Fruit fly (Drosophila melanogaster) whole organism, embryonic: ENCODE data around the gene CG1979.
A peak's percentile ranks its signal among the peaks of the same experiment; 100 is the strongest.

Experiments used
- Adf1 ChIP-seq: fragments of 200-800 bp; sonication (Bioruptor generic); IDR thresholded peaks from 2 replicates; pipeline ENCODE4 v1.3.6; 2022; ENCODE audit warnings: missing biosample characterization, missing genetic modification characterization
- Bteb2 ChIP-seq: fragments of 200-800 bp; sonication (Bioruptor generic); optimal IDR thresholded peaks from 2 replicates; lab custom pipeline; 2016; ENCODE audit warnings: missing biosample characterization, missing genetic modification characterization
- CG10274 ChIP-seq: fragments of 200-800 bp; sonication (Bioruptor generic); optimal IDR thresholded peaks from 3 replicates; lab custom pipeline; 2017; ENCODE audit warnings: missing biosample characterization, mild to moderate bottlenecking, missing genetic modification characterization
- CG10565 ChIP-seq: fragments of 200-800 bp; sonication (Bioruptor generic); optimal IDR thresholded peaks from 3 replicates; lab custom pipeline; 2016; ENCODE audit warnings: missing biosample characterization, mild to moderate bottlenecking, missing genetic modification characterization
- CG12219 ChIP-seq: fragments of 200-800 bp; sonication (Bioruptor generic); optimal IDR thresholded peaks from 3 replicates; lab custom pipeline; 2018; ENCODE audit warnings: missing biosample characterization, mild to moderate bottlenecking, missing genetic modification characterization
- CG1233 ChIP-seq: fragments of 200-800 bp; sonication (Bioruptor generic); optimal IDR thresholded peaks from 4 replicates; lab custom pipeline; 2018; ENCODE audit warnings: missing biosample characterization, mild to moderate bottlenecking, missing genetic modification characterization
- CG14441 ChIP-seq: fragments of 200-800 bp; sonication (Bioruptor generic); IDR thresholded peaks from 2 replicates; pipeline ENCODE4 v1.3.6; 2022; ENCODE audit warnings: missing biosample characterization, missing genetic modification characterization
- CG18262 ChIP-seq: fragments of 200-800 bp; optimal IDR thresholded peaks from 3 replicates; lab custom pipeline; 2019; ENCODE audit warnings: missing biosample characterization, mild to moderate bottlenecking, missing genetic modification characterization, moderate library complexity
- CG18599 ChIP-seq: fragments of 200-800 bp; sonication (Bioruptor generic); optimal IDR thresholded peaks from 3 replicates; lab custom pipeline; 2017; ENCODE audit warnings: missing biosample characterization, missing genetic modification characterization, mild to moderate bottlenecking, moderate library complexity, missing genetic modification reagents
- CG18619 ChIP-seq: fragments of 200-800 bp; sonication (Bioruptor generic); optimal IDR thresholded peaks from 3 replicates; lab custom pipeline; 2017; ENCODE audit warnings: missing biosample characterization, mild to moderate bottlenecking, missing genetic modification characterization
- CG34376 ChIP-seq: fragments of 200-800 bp; sonication (Bioruptor generic); optimal IDR thresholded peaks from 2 replicates; lab custom pipeline; 2018; ENCODE audit warnings: missing biosample characterization, mild to moderate bottlenecking, missing genetic modification characterization
- CG6791 ChIP-seq: fragments of 200-800 bp; sonication (Bioruptor generic); IDR thresholded peaks from 3 replicates; pipeline ENCODE4 v1.3.6; 2022; ENCODE audit warnings: missing biosample characterization, missing genetic modification characterization; ENCODE audit not compliant: partially characterized antibody
- CG7745 ChIP-seq: fragments of 200-800 bp; sonication (Bioruptor generic); optimal IDR thresholded peaks from 2 replicates; lab custom pipeline; 2018; ENCODE audit warnings: missing biosample characterization, mild to moderate bottlenecking, missing genetic modification characterization, moderate library complexity
- CG8478 ChIP-seq: fragments of >200 bp; optimal IDR thresholded peaks from 2 replicates; lab custom pipeline; 2018
- CG8765 ChIP-seq: fragments of 200-800 bp; sonication (Bioruptor generic); IDR thresholded peaks from 2 replicates; pipeline ENCODE4 v1.3.6; 2022; ENCODE audit warnings: missing biosample characterization, missing genetic modification characterization
- CG9797 ChIP-seq: fragments of 200-800 bp; sonication (Bioruptor generic); optimal IDR thresholded peaks from 3 replicates; lab custom pipeline; 2018; ENCODE audit warnings: missing biosample characterization, mild to moderate bottlenecking, missing genetic modification characterization
- CG9817 ChIP-seq: fragments of 200-800 bp; sonication (Bioruptor generic); optimal IDR thresholded peaks from 2 replicates; lab custom pipeline; 2018; ENCODE audit warnings: missing biosample characterization, mild to moderate bottlenecking, missing genetic modification characterization, moderate library complexity
- Chrac-16 ChIP-seq: fragments of 200-800 bp; sonication (Bioruptor generic); optimal IDR thresholded peaks from 3 replicates; lab custom pipeline; 2016; ENCODE audit warnings: missing biosample characterization, missing genetic modification characterization
- E2f1 ChIP-seq: fragments of 200-800 bp; sonication (Bioruptor generic); IDR thresholded peaks from 2 replicates; pipeline ENCODE4 v1.3.6; 2022; ENCODE audit warnings: missing biosample characterization, missing genetic modification characterization
- GATAe ChIP-seq: fragments of 200-800 bp; sonication (Bioruptor generic); conservative IDR thresholded peaks from 2 replicates; pipeline ENCODE4 v1.3.6; 2022; ENCODE audit warnings: missing biosample characterization, missing genetic modification characterization
- Hr39 ChIP-seq: fragments of >200 bp; optimal IDR thresholded peaks from 2 replicates; lab custom pipeline; 2017
- MBD-R2 ChIP-seq: fragments of 200-800 bp; sonication (Bioruptor generic); IDR thresholded peaks from 2 replicates; pipeline ENCODE4 v1.3.6; 2022; ENCODE audit warnings: missing biosample characterization, missing genetic modification characterization
- Med ChIP-seq: fragments of 200-800 bp; sonication (Bioruptor generic); peaks from one replicate; lab custom pipeline; 2016; ENCODE audit warnings: missing biosample characterization, missing genetic modification characterization, mild to moderate bottlenecking, inconsistent platforms, moderate library complexity
- NK7.1 ChIP-seq: fragments of 200-800 bp; sonication (Bioruptor generic); optimal IDR thresholded peaks from 3 replicates; lab custom pipeline; 2016; ENCODE audit warnings: missing biosample characterization, missing genetic modification characterization
- Nf-YC ChIP-seq: fragments of 200-800 bp; optimal IDR thresholded peaks from 3 replicates; lab custom pipeline; 2019; ENCODE audit warnings: missing biosample characterization, mild to moderate bottlenecking, missing genetic modification characterization, moderate library complexity
- Ssrp ChIP-seq: fragments of 200-800 bp; sonication (Bioruptor generic); optimal IDR thresholded peaks from 2 replicates; lab custom pipeline; 2018; ENCODE audit warnings: missing biosample characterization, mild to moderate bottlenecking, missing genetic modification characterization, moderate library complexity
- Taf1 ChIP-seq: fragments of 200-800 bp; sonication (Bioruptor generic); IDR thresholded peaks from 2 replicates; pipeline ENCODE4 v1.3.6; 2022; ENCODE audit warnings: missing biosample characterization, missing genetic modification characterization
- YL-1 ChIP-seq: fragments of 200-800 bp; sonication (Bioruptor generic); optimal IDR thresholded peaks from 3 replicates; lab custom pipeline; 2017; ENCODE audit warnings: missing biosample characterization, mild to moderate bottlenecking, missing genetic modification characterization
- amos ChIP-seq: fragments of 200-800 bp; sonication (Bioruptor generic); IDR thresholded peaks from 2 replicates; pipeline ENCODE4 v1.3.6; 2022; ENCODE audit warnings: missing biosample characterization, missing genetic modification characterization; ENCODE audit not compliant: partially characterized antibody
- bsh ChIP-seq, 2 experiments: fragments of 200-800 bp; sonication (Bioruptor generic); optimal IDR thresholded peaks; 2 replicates each; lab custom pipeline; 2017 to 2018; ENCODE audit warnings: mild to moderate bottlenecking in 2 of 2, missing biosample characterization in 2 of 2, missing genetic modification characterization in 2 of 2, moderate library complexity in 1 of 2
- caup ChIP-seq: fragments of 200-800 bp; sonication (Bioruptor generic); optimal IDR thresholded peaks from 3 replicates; lab custom pipeline; 2017; ENCODE audit warnings: missing biosample characterization, mild to moderate bottlenecking, missing genetic modification characterization, moderate library complexity; ENCODE audit not compliant: severe bottlenecking
- dmrt99B ChIP-seq: fragments of 200-800 bp; sonication (Bioruptor generic); optimal IDR thresholded peaks from 2 replicates; lab custom pipeline; 2018; ENCODE audit warnings: missing biosample characterization, mild to moderate bottlenecking, missing genetic modification characterization, moderate library complexity
- fd3F ChIP-seq: fragments of 200-800 bp; sonication (Bioruptor generic); optimal IDR thresholded peaks from 2 replicates; lab custom pipeline; 2018; ENCODE audit warnings: missing biosample characterization, mild to moderate bottlenecking, missing genetic modification characterization, moderate library complexity
- fru ChIP-seq: fragments of >200 bp; optimal IDR thresholded peaks from 2 replicates; lab custom pipeline; 2017
- gro ChIP-seq: fragments of 200-800 bp; sonication (Bioruptor generic); optimal IDR thresholded peaks from 2 replicates; lab custom pipeline; 2016; ENCODE audit warnings: missing biosample characterization, missing genetic modification characterization
- ham ChIP-seq: fragments of 200-800 bp; sonication (Bioruptor generic); IDR thresholded peaks from 2 replicates; pipeline ENCODE4 v1.3.6; 2022; ENCODE audit warnings: missing biosample characterization, missing genetic modification characterization
- insv ChIP-seq, 2 experiments: fragments of 200-800 bp; sonication (Bioruptor generic); optimal IDR thresholded peaks; 3 replicates each; lab custom pipeline; 2016 to 2018; ENCODE audit warnings: missing biosample characterization in 2 of 2, missing genetic modification characterization in 2 of 2
- inv ChIP-seq: fragments of 200-800 bp; sonication (Bioruptor generic); IDR thresholded peaks from 2 replicates; pipeline ENCODE4 v1.3.6; 2022; ENCODE audit warnings: missing biosample characterization, missing genetic modification characterization; ENCODE audit not compliant: partially characterized antibody
- jing ChIP-seq: fragments of 200-800 bp; sonication (Bioruptor generic); optimal IDR thresholded peaks from 2 replicates; lab custom pipeline; 2018; ENCODE audit warnings: missing biosample characterization, mild to moderate bottlenecking, missing genetic modification characterization
- lilli ChIP-seq: fragments of 200-800 bp; sonication (Bioruptor generic); optimal IDR thresholded peaks from 3 replicates; lab custom pipeline; 2016; ENCODE audit warnings: missing biosample characterization, missing genetic modification characterization
- nerfin-2 ChIP-seq: fragments of 200-800 bp; sonication (Bioruptor generic); IDR thresholded peaks from 2 replicates; pipeline ENCODE4 v1.3.6; 2022; ENCODE audit warnings: missing biosample characterization, missing genetic modification characterization; ENCODE audit not compliant: partially characterized antibody
- oc ChIP-seq: fragments of 200-800 bp; sonication (Bioruptor generic); optimal IDR thresholded peaks from 2 replicates; lab custom pipeline; 2018; ENCODE audit warnings: missing biosample characterization, mild to moderate bottlenecking, missing genetic modification characterization, moderate library complexity
- org-1 ChIP-seq: fragments of 200-800 bp; sonication (Bioruptor generic); optimal IDR thresholded peaks from 2 replicates; lab custom pipeline; 2017; ENCODE audit warnings: missing biosample characterization, missing genetic modification characterization
- pnt ChIP-seq: fragments of 200-800 bp; sonication (Bioruptor generic); optimal IDR thresholded peaks from 3 replicates; lab custom pipeline; 2016; ENCODE audit warnings: missing biosample characterization, missing genetic modification characterization
- psq ChIP-seq: fragments of 200-800 bp; sonication (Bioruptor generic); optimal IDR thresholded peaks from 2 replicates; lab custom pipeline; 2017; ENCODE audit warnings: missing biosample characterization, missing genetic modification characterization
- sens-2 ChIP-seq: fragments of 200-800 bp; sonication (Bioruptor generic); IDR thresholded peaks from 2 replicates; pipeline ENCODE4 v1.3.6; 2022; ENCODE audit warnings: missing biosample characterization, missing genetic modification characterization
- so ChIP-seq: fragments of 200-800 bp; sonication (Bioruptor generic); IDR thresholded peaks from 3 replicates; pipeline ENCODE4 v1.3.6; 2022; ENCODE audit warnings: missing biosample characterization, missing genetic modification characterization
- stc ChIP-seq: fragments of 200-800 bp; sonication (Bioruptor generic); IDR thresholded peaks from 2 replicates; pipeline ENCODE4 v1.3.6; 2022; ENCODE audit warnings: missing biosample characterization, missing genetic modification characterization
- tll ChIP-seq, 2 experiments: fragments of 200-800 bp in 1 of 2; fragments of >200 bp in 1 of 2; sonication (Bioruptor generic) in 1 of 2; optimal IDR thresholded peaks; 2 replicates each; lab custom pipeline; 2017 to 2019; ENCODE audit warnings: missing biosample characterization in 2 of 2, missing genetic modification characterization in 2 of 2, mild to moderate bottlenecking in 1 of 2, moderate library complexity in 1 of 2
- trh ChIP-seq: fragments of 200-800 bp; sonication (Bioruptor generic); optimal IDR thresholded peaks from 2 replicates; lab custom pipeline; 2016; ENCODE audit warnings: missing biosample characterization, missing genetic modification characterization
- zfh2 ChIP-seq: fragments of 200-800 bp; sonication (Bioruptor generic); optimal IDR thresholded peaks from 2 replicates; lab custom pipeline; 2016; ENCODE audit warnings: missing biosample characterization, missing genetic modification characterization

The CG1979 gene

DNA sequence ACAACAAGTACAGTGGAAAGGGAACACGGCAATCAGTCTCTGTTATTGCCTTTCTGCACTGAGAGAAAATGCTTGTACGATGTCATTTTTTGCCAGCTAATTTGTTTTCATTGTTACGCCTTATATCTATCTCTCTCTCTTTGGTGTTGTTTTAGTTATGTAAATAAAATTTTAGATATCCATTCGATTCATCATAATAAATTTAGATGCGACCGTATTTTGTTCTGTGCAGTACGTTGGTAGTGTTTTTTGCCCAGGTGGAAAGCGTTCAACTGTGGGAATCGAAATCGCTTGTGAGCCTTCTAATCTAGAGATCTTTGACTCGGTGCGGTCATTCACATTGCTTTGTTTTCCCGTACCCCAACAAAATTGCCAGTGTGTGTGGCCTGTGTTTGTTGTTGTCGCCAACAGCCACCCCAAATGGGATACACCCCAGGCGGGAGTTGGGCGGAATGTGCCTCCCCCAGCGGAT lies 21.4 kb downstream of the CG1979 start (continued):
- TF ChIP-seq CG10565 (GFP tag; lab: Kevin White, UChicago) (peak; percentile 63), Adf1 (GFP tag; lab: Robert Waterston, UW) (no peak), inv (GFP tag; lab: Robert Waterston, UW) (no peak), CG8478 (lab: Kevin White, UChicago) (no peak), CG9817 (peak; percentile 78), Bteb2 (GFP tag; lab: Kevin White, UChicago) (peak; percentile 85), CG18262 (tag; lab: Kevin White, UChicago) (peak; percentile 89), lilli (GFP tag; lab: Kevin White, UChicago) (peak; percentile 94), nerfin-2 (GFP tag; lab: Robert Waterston, UW) (no peak), fru (lab: Kevin White, UChicago) (no peak), CG14441 (GFP tag; lab: Robert Waterston, UW) (no peak), MBD-R2 (GFP tag; lab: Robert Waterston, UW) (no peak), Taf1 (no peak), sens-2 (GFP tag; lab: Robert Waterston, UW) (no peak), CG6791 (no peak), org-1 (GFP tag; lab: Kevin White, UChicago) (peak; percentile 80), trh (GFP tag; lab: Kevin White, UChicago) (peak; percentile 54), Ssrp (peak; percentile 88), zfh2 (peak; percentile 82), CG7745 (tag; lab: Kevin White, UChicago) (peak; percentile 30), dmrt99B (tag; lab: Kevin White, UChicago) (peak; percentile 94), stc (GFP tag; lab: Robert Waterston, UW) (no peak), oc (tag; lab: Kevin White, UChicago) (peak; percentile 87), amos (GFP tag; lab: Robert Waterston, UW) (no peak), Med (GFP tag; lab: Kevin White, UChicago) (peak; percentile 99), jing (GFP tag; lab: Kevin White, UChicago) (no peak), tll (GFP tag; optimal IDR thresholded peaks at IDR 0.05; lab: Kevin White, UChicago) (peak; percentile 21 to 84), NK7.1 (peak; percentile 89), CG18619 (peak; percentile 87), CG34376 (GFP tag; lab: Kevin White, UChicago) (peak; percentile 86), Hr39 (lab: Kevin White, UChicago) (no peak), CG8765 (GFP tag; lab: Robert Waterston, UW) (no peak), gro (GFP tag; lab: Kevin White, UChicago) (peak; percentile 94), CG9797 (GFP tag; lab: Kevin White, UChicago) (no peak), so (GFP tag; lab: Robert Waterston, UW) (no peak), Chrac-16 (GFP tag; lab: Kevin White, UChicago) (peak; percentile 88), pnt (GFP tag; lab: Kevin White, UChicago) (peak; percentile 73), caup (peak; percentile 92), CG18599 (GFP tag; lab: Kevin White, UChicago) (peak; percentile 97), fd3F (peak; percentile 73), CG1233 (GFP tag; lab: Kevin White, UChicago) (peak; percentile 86), YL-1 (GFP tag; lab: Kevin White, UChicago) (no peak), bsh (GFP tag; optimal IDR thresholded peaks at IDR 0.05; lab: Kevin White, UChicago) (peak; percentile 63 to 93), CG10274 (GFP tag; lab: Kevin White, UChicago) (peak; percentile 79), CG12219 (GFP tag; lab: Kevin White, UChicago) (peak; percentile 90), Nf-YC (tag; lab: Kevin White, UChicago) (peak; percentile 60), GATAe (GFP tag; lab: Robert Waterston, UW) (no peak), psq (GFP tag; lab: Kevin White, UChicago) (peak; percentile 46), insv (GFP tag; optimal IDR thresholded peaks at IDR 0.05; lab: Kevin White, UChicago) (peak in 1 of 2 experiments; percentile 15), ham (GFP tag; lab: Robert Waterston, UW) (no peak), E2f1 (GFP tag; lab: Robert Waterston, UW) (no peak)
